Worm (Caenorhabditis elegans): ENCODE measurements around the gene W07A12.8.

W07A12.8 gene

DNA sequence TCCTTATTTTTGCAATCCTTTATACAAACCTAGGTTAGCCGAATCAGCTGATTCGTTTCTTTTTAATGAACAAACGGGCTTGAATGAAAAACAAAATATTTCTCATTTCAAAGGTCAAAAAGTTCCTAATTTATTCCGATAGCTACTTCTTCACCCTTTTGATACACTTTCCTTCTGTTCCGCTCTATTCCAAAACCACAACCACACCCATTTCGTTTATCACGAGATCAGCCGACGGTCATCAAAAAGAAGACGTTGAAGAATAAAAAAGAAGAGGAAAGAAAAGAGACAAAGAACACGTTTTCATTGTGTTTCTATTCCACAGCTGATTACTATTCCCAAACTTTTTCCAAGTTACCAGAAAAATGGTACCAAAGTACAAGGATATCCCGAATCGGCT lies 17.5 kb downstream of the W07A12.8 start:
- TF ChIP-seq mxl-1 (tag; optimal IDR thresholded peaks at IDR 0.05) = no peak
- no peak for TF ChIP-seq lsy-27 (tag; optimal IDR thresholded peaks at IDR 0.05; ENCODE audit: borderline replicate concordance, insufficient read depth)
- TF ChIP-seq ztf-3 (GFP tag; optimal IDR thresholded peaks at IDR 0.05) = no peak
- no peak for TF ChIP-seq ceh-58 (GFP tag; IDR thresholded peaks at IDR 0.05)
- no peak for TF ChIP-seq lin-54 (GFP tag; optimal IDR thresholded peaks at IDR 0.05)
- no peak for TF ChIP-seq ztf-26 (tag; optimal IDR thresholded peaks at IDR 0.05)
- no peak for TF ChIP-seq gei-17 (GFP tag; optimal IDR thresholded peaks at IDR 0.05)
- TF ChIP-seq T07F8.4 (tag; optimal IDR thresholded peaks at IDR 0.05) = no peak
- TF ChIP-seq ceh-79 (tag; optimal IDR thresholded peaks at IDR 0.05) = no peak
- no peak for TF ChIP-seq ztf-6 (GFP tag; IDR thresholded peaks at IDR 0.05)

DNA sequence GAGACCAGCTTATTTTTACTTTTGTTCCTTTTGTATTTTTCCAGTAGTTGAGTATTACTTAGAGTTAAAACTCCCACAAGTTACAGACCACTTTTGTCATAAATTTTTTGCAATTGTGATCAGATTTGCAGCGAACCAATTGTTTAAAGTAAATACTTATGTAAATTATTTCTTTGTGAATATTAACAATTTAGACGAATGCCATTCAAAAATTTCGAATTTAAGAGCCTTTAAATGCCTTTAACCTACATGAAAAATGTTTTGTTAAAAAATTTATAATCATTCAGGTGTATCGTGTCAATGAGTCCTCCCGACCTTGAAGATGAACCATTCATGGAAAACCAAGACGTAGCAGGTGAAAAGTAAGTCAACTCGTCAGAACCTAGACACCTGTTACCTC lies 19.7 kb downstream of the W07A12.8 start, which contains the start of gene W07A12.4:
TSS of gene W07A12.4 (plus strand) at position 301 of the 400 bp plus-strand sequence.
- TF ChIP-seq snpc-4 (GFP tag; optimal IDR thresholded peaks at IDR 0.05) (no peak), snpc-4 (tag; optimal IDR thresholded peaks at IDR 0.05) (no peak)

DNA sequence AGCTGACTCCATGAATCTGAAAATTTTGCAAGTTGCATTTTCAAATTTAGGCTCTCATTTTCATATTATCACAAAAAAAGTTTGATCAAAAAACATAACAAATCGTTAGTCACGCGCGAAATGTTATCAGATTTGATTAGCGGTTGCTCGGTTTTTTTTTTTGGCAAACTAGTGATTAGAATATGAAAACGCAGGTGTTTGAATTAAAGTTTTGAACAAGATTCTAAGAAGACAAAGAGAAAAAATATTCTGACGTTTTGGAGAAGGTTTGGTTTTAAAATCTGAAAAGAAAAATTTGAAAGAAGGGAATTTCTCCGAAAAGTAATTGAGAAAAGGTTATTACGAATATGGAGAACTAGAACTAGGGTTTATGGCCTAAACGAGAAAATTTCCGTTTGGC lies 21.2 kb downstream of the W07A12.8 start:
- TF ChIP-seq snpc-3.4 (tag; optimal IDR thresholded peaks at IDR 0.05) (no peak), rcor-1 (GFP tag; IDR thresholded peaks at IDR 0.05) (no peak), nfya-1 (tag; optimal IDR thresholded peaks at IDR 0.05; ENCODE audit: borderline replicate concordance, insufficient read depth) (no peak), sptf-2 (GFP tag; optimal IDR thresholded peaks at IDR 0.05) (no peak), B0019.2 (GFP tag; conservative IDR thresholded peaks at IDR 0.05) (no peak), T26A5.8 (tag; optimal IDR thresholded peaks at IDR 0.05) (no peak), lsl-1 (GFP tag; optimal IDR thresholded peaks at IDR 0.05) (no peak), snpc-4 (GFP tag; optimal IDR thresholded peaks at IDR 0.05) (no peak), snpc-4 (tag; optimal IDR thresholded peaks at IDR 0.05) (no peak), atf-7 (tag; optimal IDR thresholded peaks at IDR 0.05) (no peak), hsf-1 (GFP tag; IDR thresholded peaks at IDR 0.05) (no peak), ztf-25 (GFP tag; IDR thresholded peaks at IDR 0.05) (no peak), ztf-22 (GFP tag; optimal IDR thresholded peaks at IDR 0.05) (no peak), zfh-2 (GFP tag; conservative IDR thresholded peaks at IDR 0.05) (no peak), ceh-100 (GFP tag; IDR thresholded peaks at IDR 0.05) (no peak)

DNA sequence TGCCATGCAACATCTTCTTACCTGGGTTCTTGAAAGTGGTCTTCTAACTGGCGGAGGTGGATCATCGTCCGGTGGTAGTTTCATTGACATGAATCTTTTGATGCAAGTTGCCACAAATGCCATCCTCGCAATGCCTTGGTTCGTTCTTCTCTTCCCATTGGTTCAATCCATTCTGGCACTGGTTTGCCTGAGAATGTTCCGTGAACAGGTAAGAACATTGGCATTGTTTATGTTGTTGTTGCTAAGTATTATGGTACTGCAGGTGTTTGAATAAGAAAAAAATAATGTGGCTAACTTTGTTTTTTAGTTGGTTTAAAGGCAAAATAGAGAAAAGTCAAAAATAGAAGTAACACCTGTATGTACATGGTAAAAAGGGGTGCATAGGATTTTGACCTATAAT lies 21.8 kb downstream of the W07A12.8 start:
- TF ChIP-seq gei-17 (GFP tag; optimal IDR thresholded peaks at IDR 0.05) (no peak), attf-5 (GFP tag; optimal IDR thresholded peaks at IDR 0.05) (no peak), ztf-26 (tag; optimal IDR thresholded peaks at IDR 0.05) (no peak), lin-35 (GFP tag; optimal IDR thresholded peaks at IDR 0.05) (no peak), mes-4 (tag; optimal IDR thresholded peaks at IDR 0.05) (no peak), mxl-1 (tag; optimal IDR thresholded peaks at IDR 0.05) (no peak), attf-6 (GFP tag; IDR thresholded peaks at IDR 0.05) (no peak), somi-1 (GFP tag; optimal IDR thresholded peaks at IDR 0.05) (no peak), Y67H2A.10 (GFP tag; conservative IDR thresholded peaks at IDR 0.05) (no peak), dpff-1 (tag; optimal IDR thresholded peaks at IDR 0.05) (no peak), ztf-3 (GFP tag; optimal IDR thresholded peaks at IDR 0.05) (no peak)

DNA sequence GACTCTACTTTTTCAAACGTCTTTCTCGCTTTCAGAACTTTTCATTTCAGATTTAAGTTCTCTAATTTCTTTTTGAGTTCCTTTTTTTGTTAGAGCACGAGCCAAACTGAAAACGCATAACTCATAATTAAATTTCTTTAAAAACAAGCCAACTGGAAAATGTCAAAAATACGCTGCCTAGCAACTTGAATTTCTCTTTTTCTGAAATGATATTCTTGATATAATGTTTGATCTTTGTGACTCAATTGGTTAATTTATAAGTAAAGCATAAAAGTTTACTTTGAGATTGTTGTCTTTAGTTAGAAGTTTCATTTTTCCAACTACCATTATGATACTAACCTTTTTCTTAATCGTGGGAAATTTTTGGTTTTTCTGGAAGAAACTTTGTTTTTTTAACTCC lies 24.5 kb downstream of the W07A12.8 start:
- TF ChIP-seq ztf-25 (GFP tag; IDR thresholded peaks at IDR 0.05) (no peak), nhr-27 (tag; optimal IDR thresholded peaks at IDR 0.05) (no peak)
